Fruit fly (Drosophila melanogaster) whole organism, wandering third instar larva: ENCODE data around the gene CG17754.
A peak's percentile ranks its signal among the peaks of the same experiment; 100 is the strongest.

Experiments
- Abd-B ChIP-seq: fragments of >200 bp; optimal IDR thresholded peaks from 2 replicates; lab custom pipeline; 2017; ENCODE audit warnings: missing biosample characterization, missing genetic modification characterization
- CG32264 ChIP-seq: fragments of 200-800 bp; sonication (Bioruptor generic); optimal IDR thresholded peaks from 2 replicates; lab custom pipeline; 2016; ENCODE audit warnings: missing biosample characterization, missing genetic modification characterization
- CG9705 ChIP-seq: fragments of 200-800 bp; sonication (Bioruptor generic); optimal IDR thresholded peaks from 2 replicates; lab custom pipeline; 2018; ENCODE audit warnings: missing biosample characterization, mild to moderate bottlenecking, missing genetic modification characterization
- CrebA ChIP-seq: fragments of 200-800 bp; sonication (Bioruptor generic); optimal IDR thresholded peaks from 2 replicates; lab custom pipeline; 2016; ENCODE audit warnings: missing biosample characterization, mild to moderate bottlenecking, missing genetic modification characterization, borderline replicate concordance
- Dif ChIP-seq: fragments of 200-275, 200-300 bp; sonication (Bioruptor generic); optimal IDR thresholded peaks from 2 replicates; lab custom pipeline; 2018; ENCODE audit warnings: missing biosample characterization, missing genetic modification characterization; ENCODE audit not compliant: partially characterized antibody
- GATAd ChIP-seq: sonication (Bioruptor generic); optimal IDR thresholded peaks from 2 replicates; lab custom pipeline; 2016; ENCODE audit warnings: missing biosample characterization, missing genetic modification characterization
- HLH106 ChIP-seq: fragments of 200-800 bp; optimal IDR thresholded peaks from 3 replicates; lab custom pipeline; 2019; ENCODE audit warnings: missing biosample characterization, mild to moderate bottlenecking, missing genetic modification characterization, moderate library complexity
- Hnf4 ChIP-seq: fragments of 200-800 bp; sonication (Bioruptor generic); optimal IDR thresholded peaks from 2 replicates; lab custom pipeline; 2016; ENCODE audit warnings: missing biosample characterization, mild to moderate bottlenecking, missing genetic modification characterization
- Hr78 ChIP-seq: fragments of >200 bp; optimal IDR thresholded peaks from 2 replicates; lab custom pipeline; 2017; ENCODE audit warnings: missing biosample characterization, missing genetic modification characterization
- Mio ChIP-seq: sonication (Bioruptor generic); optimal IDR thresholded peaks from 2 replicates; lab custom pipeline; 2016; ENCODE audit warnings: missing biosample characterization, missing genetic modification characterization
- Myc ChIP-seq: fragments of >200 bp; optimal IDR thresholded peaks from 2 replicates; lab custom pipeline; 2017
- N ChIP-seq: fragments of >200 bp; optimal IDR thresholded peaks from 2 replicates; lab custom pipeline; 2018; ENCODE audit warnings: missing biosample characterization, missing external identifiers, missing genetic modification characterization
- OdsH ChIP-seq: fragments of 200-800 bp; sonication (Bioruptor generic); optimal IDR thresholded peaks from 2 replicates; lab custom pipeline; 2016; ENCODE audit warnings: missing biosample characterization, mild to moderate bottlenecking, missing genetic modification characterization
- Rel ChIP-seq, 2 experiments: fragments of 200-800 bp; sonication (Bioruptor generic) in 1 of 2; optimal IDR thresholded peaks; 2 replicates in 1 of 2; 3 replicates in 1 of 2; lab custom pipeline; 2016 to 2019; ENCODE audit warnings: mild to moderate bottlenecking in 2 of 2, missing biosample characterization in 2 of 2, missing genetic modification characterization in 2 of 2, moderate library complexity in 1 of 2
- Sp1 ChIP-seq: fragments of 200-800 bp; sonication (Bioruptor generic); optimal IDR thresholded peaks from 3 replicates; lab custom pipeline; 2019; ENCODE audit warnings: missing biosample characterization, mild to moderate bottlenecking, missing genetic modification characterization, moderate library complexity
- Vsx2 ChIP-seq: fragments of 200-300, 225-300 bp; sonication (Bioruptor generic); optimal IDR thresholded peaks from 2 replicates; lab custom pipeline; 2018; ENCODE audit warnings: missing biosample characterization, missing genetic modification characterization; ENCODE audit not compliant: partially characterized antibody
- brk ChIP-seq: fragments of 200-800 bp; sonication (Bioruptor generic); optimal IDR thresholded peaks from 2 replicates; lab custom pipeline; 2016; ENCODE audit warnings: missing biosample characterization, mild to moderate bottlenecking, missing genetic modification characterization
- dl ChIP-seq, 2 experiments: fragments of 175-275, 200-275 bp in 1 of 2; fragments of 200-275 bp in 1 of 2; sonication (Bioruptor generic); optimal IDR thresholded peaks; lab custom pipeline; 2018; ENCODE audit warnings: mild to moderate bottlenecking in 2 of 2, missing biosample characterization in 2 of 2, missing genetic modification characterization in 2 of 2, moderate library complexity in 2 of 2; ENCODE audit not compliant: partially characterized antibody in 2 of 2, insufficient read depth in 1 of 2
- dmrt93B ChIP-seq: fragments of 200-800 bp; sonication (Bioruptor generic); optimal IDR thresholded peaks from 2 replicates; lab custom pipeline; 2018; ENCODE audit warnings: missing biosample characterization, mild to moderate bottlenecking, missing genetic modification characterization
- dsf ChIP-seq: sonication (Bioruptor generic); optimal IDR thresholded peaks from 2 replicates; lab custom pipeline; 2016; ENCODE audit warnings: missing biosample characterization, missing genetic modification characterization, borderline replicate concordance
- ey ChIP-seq: fragments of 200-800 bp; sonication (Bioruptor generic); optimal IDR thresholded peaks from 2 replicates; lab custom pipeline; 2016; ENCODE audit warnings: missing biosample characterization, missing genetic modification characterization
- foxo ChIP-seq, 2 experiments: fragments of 200-800 bp; sonication (Bioruptor generic); optimal IDR thresholded peaks; 2 replicates in 1 of 2; 3 replicates in 1 of 2; lab custom pipeline; 2016 to 2017; ENCODE audit warnings: missing biosample characterization in 2 of 2, missing genetic modification characterization in 2 of 2
- h ChIP-seq: fragments of 200-800 bp; sonication (Bioruptor generic); optimal IDR thresholded peaks from 3 replicates; lab custom pipeline; 2016; ENCODE audit warnings: missing biosample characterization, mild to moderate bottlenecking, missing genetic modification characterization
- jim ChIP-seq: fragments of 175-275, 200-325 bp; sonication (Bioruptor generic); optimal IDR thresholded peaks from 2 replicates; lab custom pipeline; 2016; ENCODE audit warnings: missing biosample characterization, mild to moderate bottlenecking, missing genetic modification characterization
- pan ChIP-seq: fragments of >200 bp; optimal IDR thresholded peaks from 2 replicates; lab custom pipeline; 2017
- psq ChIP-seq: fragments of 200-800 bp; sonication (Bioruptor generic); optimal IDR thresholded peaks from 3 replicates; lab custom pipeline; 2017; ENCODE audit warnings: missing biosample characterization, mild to moderate bottlenecking, missing genetic modification characterization, moderate library complexity
- rgr ChIP-seq: fragments of 200-800 bp; sonication (Bioruptor generic); optimal IDR thresholded peaks from 3 replicates; lab custom pipeline; 2016; ENCODE audit warnings: missing biosample characterization, mild to moderate bottlenecking, missing genetic modification characterization
- woc ChIP-seq: sonication (Bioruptor generic); optimal IDR thresholded peaks from 2 replicates; lab custom pipeline; 2016; ENCODE audit warnings: missing biosample characterization, mild to moderate bottlenecking, missing genetic modification characterization

Gene CG17754

DNA sequence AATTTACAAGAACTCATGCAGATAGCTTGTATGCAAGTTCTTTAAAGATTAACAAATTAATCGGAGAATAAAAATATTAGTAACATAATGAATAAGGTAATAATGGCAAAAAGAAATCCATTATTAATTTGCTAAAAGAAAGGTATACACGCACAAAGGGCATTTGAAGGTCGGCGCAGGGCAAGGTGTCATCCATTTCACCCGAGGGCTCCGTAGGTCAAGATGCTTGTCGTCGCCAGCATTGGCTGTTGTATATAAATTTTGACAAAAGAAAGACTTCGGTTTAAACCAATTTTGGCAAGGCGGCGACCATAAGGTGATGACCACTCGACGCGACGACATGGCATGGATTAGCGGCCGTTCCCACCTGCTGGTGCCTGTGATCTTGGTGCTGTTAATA is 25.1 kb upstream of the CG17754 start, which contains the start of gene CG15370:
Gene CG15370 (plus strand): TSS at position 301 of the 400 bp plus-strand sequence.
- no peak for TF ChIP-seq Rel (GFP tag; optimal IDR thresholded peaks at IDR 0.05; lab: Kevin White, UChicago)
- no peak for TF ChIP-seq Rel (tag; optimal IDR thresholded peaks at IDR 0.05; lab: Kevin White, UChicago)
- no peak for TF ChIP-seq N (GFP tag; lab: Kevin White, UChicago)

DNA sequence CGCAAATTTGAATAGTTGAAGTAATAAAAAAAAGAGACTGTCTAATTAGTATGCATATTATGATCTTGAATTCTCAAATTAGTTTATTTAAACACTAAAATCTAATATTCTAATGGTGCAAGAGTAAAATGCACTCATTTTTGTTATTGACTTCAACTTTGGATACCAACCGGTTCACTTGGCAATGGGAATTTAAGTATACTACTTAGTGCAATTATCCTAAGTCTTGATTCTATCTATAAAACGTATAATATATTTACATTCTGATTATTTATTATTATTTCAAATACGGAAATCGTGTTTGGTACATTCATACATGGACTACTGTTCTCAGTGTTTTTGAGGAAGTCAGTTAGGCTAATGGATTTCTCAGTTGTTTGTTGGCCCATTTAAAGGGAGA is 23.4 kb upstream of the CG17754 start, which contains the start of gene Gr8a:
Gene Gr8a (plus strand): TSS at position 301 of the 400 bp plus-strand sequence.
- TF ChIP-seq h (GFP tag; lab: Kevin White, UChicago) (no peak), jim (GFP tag; lab: Kevin White, UChicago) (no peak), foxo (GFP tag; optimal IDR thresholded peaks at IDR 0.05; lab: Kevin White, UChicago) (no peak), dsf (GFP tag; lab: Kevin White, UChicago) (no peak), ey (GFP tag; lab: Kevin White, UChicago) (no peak), Rel (GFP tag; optimal IDR thresholded peaks at IDR 0.05; lab: Kevin White, UChicago) (no peak), Rel (tag; optimal IDR thresholded peaks at IDR 0.05; lab: Kevin White, UChicago) (no peak), Hr78 (GFP tag; lab: Kevin White, UChicago) (no peak), CG32264 (GFP tag; lab: Kevin White, UChicago) (no peak)

DNA sequence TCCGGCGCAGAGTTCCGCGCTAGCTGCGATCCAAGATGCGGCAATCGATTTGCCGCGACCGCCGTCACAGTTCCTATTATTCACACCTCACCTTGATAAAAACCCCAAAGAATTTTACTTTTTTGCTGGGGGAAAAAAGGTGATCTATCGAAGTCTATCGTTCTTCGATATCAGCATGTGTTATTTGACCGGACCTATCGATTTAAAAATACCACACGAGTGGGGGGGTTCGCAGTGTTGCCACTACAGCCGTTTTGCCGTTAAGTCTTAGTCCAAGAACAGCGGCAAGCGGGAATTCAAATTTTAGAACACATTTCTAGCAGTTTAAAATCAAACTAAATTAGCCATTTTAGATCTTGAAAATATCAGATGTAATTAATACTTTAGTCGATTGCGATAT is 18.0 kb upstream of the CG17754 start, which contains the start of gene CG12121:
Gene CG12121 (minus strand): TSS at position 180 of the 400 bp plus-strand sequence.
- no peak for TF ChIP-seq dl (GFP tag; optimal IDR thresholded peaks at IDR 0.05; lab: Kevin White, UChicago; ENCODE audit: insufficient read depth in 1 of 2, partially characterized antibody in 2 of 2)
- no peak for TF ChIP-seq ey (GFP tag; lab: Kevin White, UChicago)
- no peak for TF ChIP-seq psq (GFP tag; lab: Kevin White, UChicago)
- no peak for TF ChIP-seq CG32264 (GFP tag; lab: Kevin White, UChicago)
- no peak for TF ChIP-seq Hr78 (GFP tag; lab: Kevin White, UChicago)
- TF ChIP-seq jim (GFP tag; lab: Kevin White, UChicago) = no peak
- no peak for TF ChIP-seq Sp1 (GFP tag; lab: Kevin White, UChicago)
- no peak for TF ChIP-seq foxo (GFP tag; optimal IDR thresholded peaks at IDR 0.05; lab: Kevin White, UChicago)
- TF ChIP-seq CrebA = no peak
- no peak for TF ChIP-seq Rel (GFP tag; optimal IDR thresholded peaks at IDR 0.05; lab: Kevin White, UChicago)
- TF ChIP-seq Rel (tag; optimal IDR thresholded peaks at IDR 0.05; lab: Kevin White, UChicago) = peak; percentile 94
- no peak for TF ChIP-seq Myc (lab: Kevin White, UChicago)
- TF ChIP-seq Vsx2 = peak; percentile 71
- TF ChIP-seq rgr (GFP tag; lab: Kevin White, UChicago) = no peak
- TF ChIP-seq dsf (GFP tag; lab: Kevin White, UChicago) = no peak

DNA sequence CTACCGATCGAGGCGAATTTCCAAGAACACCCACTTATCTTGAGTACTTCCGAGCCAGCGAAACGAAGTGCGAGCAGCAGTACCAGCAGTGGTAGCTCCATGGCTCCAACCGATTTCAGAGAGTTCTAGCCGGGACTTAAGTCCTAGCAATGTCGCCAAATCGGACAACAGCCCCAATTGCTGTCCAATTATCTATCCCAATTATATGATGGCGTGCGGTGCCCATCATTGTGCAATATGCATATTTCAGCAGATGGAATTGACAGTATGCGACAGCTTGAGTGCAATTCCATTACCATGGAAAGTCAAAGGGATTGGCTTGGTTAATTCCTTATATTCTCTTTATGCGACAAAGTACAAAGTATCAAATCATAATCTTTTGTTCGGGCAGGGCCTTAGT is 13.7 kb upstream of the CG17754 start, which contains the start of gene Ir8a:
Gene Ir8a (minus strand): TSS at position 101 of the 400 bp plus-strand sequence.
- TF ChIP-seq jim (GFP tag; lab: Kevin White, UChicago) = no peak
- TF ChIP-seq woc (GFP tag; lab: Kevin White, UChicago) = no peak
- no peak for TF ChIP-seq psq (GFP tag; lab: Kevin White, UChicago)
- no peak for TF ChIP-seq CG9705
- no peak for TF ChIP-seq dl (GFP tag; optimal IDR thresholded peaks at IDR 0.05; lab: Kevin White, UChicago; ENCODE audit: insufficient read depth in 1 of 2, partially characterized antibody in 2 of 2)
- TF ChIP-seq GATAd (GFP tag; lab: Kevin White, UChicago) = no peak
- no peak for TF ChIP-seq pan (lab: Kevin White, UChicago)
- TF ChIP-seq dmrt93B (GFP tag; lab: Kevin White, UChicago) = no peak
- TF ChIP-seq Hnf4 (GFP tag; lab: Kevin White, UChicago) = no peak
- no peak for TF ChIP-seq N (GFP tag; lab: Kevin White, UChicago)
- no peak for TF ChIP-seq foxo (GFP tag; optimal IDR thresholded peaks at IDR 0.05; lab: Kevin White, UChicago)

DNA sequence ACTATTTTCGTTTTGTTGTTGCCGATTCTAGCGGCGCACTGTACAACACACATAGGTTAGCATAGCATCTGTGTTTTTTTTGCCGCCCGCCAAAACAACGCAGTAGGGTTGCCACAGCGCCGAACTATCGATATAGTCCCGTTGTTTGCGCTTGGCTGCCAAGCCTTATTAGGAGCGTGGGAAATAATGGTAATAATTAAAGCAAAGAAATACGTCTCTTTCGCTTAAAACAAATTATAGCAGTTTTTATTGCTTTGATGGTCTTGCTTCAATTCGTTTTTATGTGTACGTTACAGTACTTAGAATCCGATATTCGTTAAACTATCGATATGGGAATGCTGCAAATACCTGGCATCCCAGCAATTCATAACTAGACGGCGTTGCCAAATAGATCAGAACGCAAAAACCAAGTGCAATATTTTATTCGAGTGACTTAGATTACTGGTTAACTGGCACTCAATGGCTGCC is 6.8 kb upstream of the CG17754 start, which contains the start of the genes mxc and Larp7:
Gene mxc (minus strand): TSS at position 51 of the 468 bp plus-strand sequence.
Gene Larp7 (plus strand): TSS at position 401 of the 468 bp plus-strand sequence.
- no peak for TF ChIP-seq CrebA
- TF ChIP-seq rgr (GFP tag; lab: Kevin White, UChicago) = peak; percentile 74
- peak; percentile 55 for TF ChIP-seq OdsH
- TF ChIP-seq GATAd (GFP tag; lab: Kevin White, UChicago) = peak; percentile 10
- no peak for TF ChIP-seq Myc (lab: Kevin White, UChicago)
- peak; percentile 76 for TF ChIP-seq HLH106 (tag; lab: Kevin White, UChicago)
- peak; percentile 55 for TF ChIP-seq CG9705
- no peak for TF ChIP-seq Hnf4 (GFP tag; lab: Kevin White, UChicago)
- no peak for TF ChIP-seq dl (GFP tag; optimal IDR thresholded peaks at IDR 0.05; lab: Kevin White, UChicago; ENCODE audit: insufficient read depth in 1 of 2, partially characterized antibody in 2 of 2)
- no peak for TF ChIP-seq Dif (GFP tag; lab: Kevin White, UChicago)
- TF ChIP-seq ey (GFP tag; lab: Kevin White, UChicago) = peak; percentile 78
- TF ChIP-seq psq (GFP tag; lab: Kevin White, UChicago) = peak; percentile 42
- TF ChIP-seq Rel (GFP tag; optimal IDR thresholded peaks at IDR 0.05; lab: Kevin White, UChicago) = no peak
- peak; percentile 62 for TF ChIP-seq Rel (tag; optimal IDR thresholded peaks at IDR 0.05; lab: Kevin White, UChicago)
- TF ChIP-seq brk (GFP tag; lab: Kevin White, UChicago) = no peak
- TF ChIP-seq dmrt93B (GFP tag; lab: Kevin White, UChicago) = peak; percentile 58
- TF ChIP-seq Mio (GFP tag; lab: Kevin White, UChicago) = no peak
- no peak for TF ChIP-seq pan (lab: Kevin White, UChicago)
- no peak for TF ChIP-seq Abd-B (GFP tag; lab: Kevin White, UChicago)
